Worm (Caenorhabditis elegans): ENCODE measurements around the gene sorf-2.

sorf-2 gene

ce11 chrIII:5294867-5295266 is 31.6 kb upstream of the sorf-2 start:
- peak; percentile 87 for TF ChIP-seq ceh-40 (GFP tag; IDR thresholded peaks at IDR 0.05)
- no peak for TF ChIP-seq efl-1 (GFP tag; optimal IDR thresholded peaks at IDR 0.05)
- no peak for TF ChIP-seq ztf-3 (GFP tag; optimal IDR thresholded peaks at IDR 0.05)
- no peak for TF ChIP-seq hrde-1 (tag; optimal IDR thresholded peaks at IDR 0.05; ENCODE audit: borderline replicate concordance)
- no peak for TF ChIP-seq nhr-27 (tag; optimal IDR thresholded peaks at IDR 0.05)
- TF ChIP-seq D2030.7 (GFP tag; IDR thresholded peaks at IDR 0.05): peak; percentile 70; the same call in 1 of the 2 replicates
- TF ChIP-seq T26A5.8 (tag; optimal IDR thresholded peaks at IDR 0.05): no peak
- no peak for TF ChIP-seq madf-8 (GFP tag; conservative IDR thresholded peaks at IDR 0.05)
- peak; percentile 57 for TF ChIP-seq F33H1.4 (GFP tag; IDR thresholded peaks at IDR 0.05)
- peak; percentile 71 for TF ChIP-seq K12H6.12 (tag; optimal IDR thresholded peaks at IDR 0.05)
- peak; percentile 49 for TF ChIP-seq ztf-26 (tag; optimal IDR thresholded peaks at IDR 0.05)
- TF ChIP-seq ccch-3 (GFP tag; optimal IDR thresholded peaks at IDR 0.05): no peak
- TF ChIP-seq snpc-3.4 (tag; optimal IDR thresholded peaks at IDR 0.05): peak; percentile 58
- peak; percentile 40 for TF ChIP-seq lsl-1 (GFP tag; optimal IDR thresholded peaks at IDR 0.05)
- TF ChIP-seq rcor-1 (GFP tag; IDR thresholded peaks at IDR 0.05): peak; percentile 53
- no peak for TF ChIP-seq nhr-90 (tag; optimal IDR thresholded peaks at IDR 0.05)
- TF ChIP-seq hmg-20 (GFP tag; IDR thresholded peaks at IDR 0.05): peak; percentile 74
- TF ChIP-seq let-526 (GFP tag; IDR thresholded peaks at IDR 0.05): peak; percentile 43; the same call in 1 of the 2 replicates
- TF ChIP-seq F37B4.10 (GFP tag; IDR thresholded peaks at IDR 0.05): no peak
- TF ChIP-seq rpc-1 (optimal IDR thresholded peaks at IDR 0.05): peak; percentile 85
- peak; percentile 96 for TF ChIP-seq rpc-1 (tag; optimal IDR thresholded peaks at IDR 0.05)
- no peak for TF ChIP-seq xnd-1 (tag; optimal IDR thresholded peaks at IDR 0.05)
- no peak for TF ChIP-seq F55B11.4 (tag; optimal IDR thresholded peaks at IDR 0.05; ENCODE audit: borderline replicate concordance, insufficient read depth)
- TF ChIP-seq attf-3 (GFP tag; conservative IDR thresholded peaks at IDR 0.05): peak; percentile 34; the same call in 1 of the 2 replicates
- TF ChIP-seq B0019.2 (GFP tag; conservative IDR thresholded peaks at IDR 0.05): no peak
- TF ChIP-seq hsf-1 (GFP tag; IDR thresholded peaks at IDR 0.05): no peak
- peak; percentile 96 for TF ChIP-seq ztf-25 (GFP tag; IDR thresholded peaks at IDR 0.05)
- TF ChIP-seq chd-7 (tag; optimal IDR thresholded peaks at IDR 0.05): peak; percentile 64
- TF ChIP-seq die-1 (tag; optimal IDR thresholded peaks at IDR 0.05): peak; percentile 93
- TF ChIP-seq aptf-3 (GFP tag; IDR thresholded peaks at IDR 0.05): no peak
- no peak for TF ChIP-seq ztf-22 (GFP tag; optimal IDR thresholded peaks at IDR 0.05)
- TF ChIP-seq hlh-26 (GFP tag; conservative IDR thresholded peaks at IDR 0.05): no peak
- TF ChIP-seq C06A6.2 (GFP tag; conservative IDR thresholded peaks at IDR 0.05): 0 out of 2 replicates have a peak, but pooled peaks have one; percentile 39
- peak; percentile 14 for TF ChIP-seq sdz-38 (tag; optimal IDR thresholded peaks at IDR 0.05)
- TF ChIP-seq ztf-28 (GFP tag; IDR thresholded peaks at IDR 0.05): 0 out of 2 replicates have a peak, but pooled peaks have one; percentile 41
- TF ChIP-seq nhr-179 (tag; optimal IDR thresholded peaks at IDR 0.05): peak; percentile 5
- peak; percentile 70 for TF ChIP-seq egl-44 (GFP tag; IDR thresholded peaks at IDR 0.05)
- TF ChIP-seq Y79H2A.3 (GFP tag; conservative IDR thresholded peaks at IDR 0.05): no peak
- no peak for TF ChIP-seq akir-1 (GFP tag; optimal IDR thresholded peaks at IDR 0.05)
- peak; percentile 72 for TF ChIP-seq ceh-79 (tag; optimal IDR thresholded peaks at IDR 0.05)
- TF ChIP-seq pbrm-1 (GFP tag; IDR thresholded peaks at IDR 0.05): peak; percentile 75
- TF ChIP-seq dox-1 (GFP tag; IDR thresholded peaks at IDR 0.05): no peak
- peak; percentile 73 for TF ChIP-seq repo-1 (tag; optimal IDR thresholded peaks at IDR 0.05)
- TF ChIP-seq ekl-4 (GFP tag; IDR thresholded peaks at IDR 0.05): no peak
- TF ChIP-seq gei-17 (GFP tag; optimal IDR thresholded peaks at IDR 0.05): no peak
- TF ChIP-seq Y53G8AR.9 (GFP tag; conservative IDR thresholded peaks at IDR 0.05): peak; percentile 71; the same call in 1 of the 2 replicates
- TF ChIP-seq B0261.1 (tag; optimal IDR thresholded peaks at IDR 0.05): peak; percentile 96
- no peak for TF ChIP-seq madf-3 (GFP tag; IDR thresholded peaks at IDR 0.05)
- no peak for TF ChIP-seq sea-2 (GFP tag; IDR thresholded peaks at IDR 0.05)
- TF ChIP-seq Y56A3A.18 (GFP tag; IDR thresholded peaks at IDR 0.05): peak; percentile 85
